Fruit fly (Drosophila melanogaster) whole organism, embryonic: ENCODE measurements around the gene CG14088.
A peak's percentile ranks its signal among the peaks of the same experiment; 100 is the strongest.

ENCODE experiments used
- Bdp1 ChIP-seq: fragments of 200-800 bp; sonication (Bioruptor generic); optimal IDR thresholded peaks from 3 replicates; lab custom pipeline; 2016; ENCODE audit warnings: missing biosample characterization, missing genetic modification characterization
- CG10209 ChIP-seq: fragments of 200-800 bp; sonication (Bioruptor generic); optimal IDR thresholded peaks from 3 replicates; lab custom pipeline; 2017; ENCODE audit warnings: missing biosample characterization, mild to moderate bottlenecking, missing genetic modification characterization, missing genetic modification reagents
- CG12769 ChIP-seq: fragments of 200-800 bp; sonication (Bioruptor generic); optimal IDR thresholded peaks from 2 replicates; lab custom pipeline; 2019; ENCODE audit warnings: missing biosample characterization, mild to moderate bottlenecking, missing genetic modification characterization, moderate library complexity
- CG12942 ChIP-seq: fragments of 200-800 bp; sonication (Bioruptor generic); optimal IDR thresholded peaks from 3 replicates; lab custom pipeline; 2016; ENCODE audit warnings: missing biosample characterization, missing genetic modification characterization
- CG14014 ChIP-seq: fragments of 200-800 bp; sonication (Bioruptor generic); IDR thresholded peaks from 2 replicates; pipeline ENCODE4 v1.3.6; 2022; ENCODE audit warnings: missing biosample characterization, missing genetic modification characterization
- CG15011 ChIP-seq: fragments of 200-800 bp; sonication (Bioruptor generic); optimal IDR thresholded peaks from 3 replicates; lab custom pipeline; 2018; ENCODE audit warnings: missing biosample characterization, mild to moderate bottlenecking, missing genetic modification characterization
- CG15479 ChIP-seq: fragments of 200-800 bp; sonication (Bioruptor generic); optimal IDR thresholded peaks from 3 replicates; lab custom pipeline; 2019; ENCODE audit warnings: missing biosample characterization, mild to moderate bottlenecking, missing genetic modification characterization, moderate library complexity
- CG1647 ChIP-seq: fragments of 200-800 bp; sonication (Bioruptor generic); optimal IDR thresholded peaks from 3 replicates; lab custom pipeline; 2016; ENCODE audit warnings: missing biosample characterization, missing genetic modification characterization
- CG16779 ChIP-seq: fragments of 200-800 bp; sonication (Bioruptor generic); IDR thresholded peaks from 2 replicates; pipeline ENCODE4 v1.3.6; 2022; ENCODE audit warnings: missing biosample characterization, missing genetic modification characterization
- CG16863 ChIP-seq: fragments of 200-800 bp; sonication (Bioruptor generic); optimal IDR thresholded peaks from 3 replicates; lab custom pipeline; 2016; ENCODE audit warnings: missing biosample characterization, missing genetic modification characterization
- CG17359 ChIP-seq: fragments of 200-800 bp; sonication (Bioruptor generic); optimal IDR thresholded peaks from 3 replicates; lab custom pipeline; 2018; ENCODE audit warnings: missing biosample characterization, mild to moderate bottlenecking, missing genetic modification characterization, moderate library complexity
- CG2199 ChIP-seq: fragments of 200-800 bp; sonication (Bioruptor generic); IDR thresholded peaks from 3 replicates; pipeline ENCODE4 v1.3.6; 2022; ENCODE audit warnings: missing biosample characterization, missing genetic modification characterization
- CG2875 ChIP-seq: fragments of 200-800 bp; sonication (Bioruptor generic); optimal IDR thresholded peaks from 2 replicates; lab custom pipeline; 2017; ENCODE audit warnings: missing biosample characterization, mild to moderate bottlenecking, missing genetic modification characterization, missing genetic modification reagents
- CG3065 ChIP-seq: fragments of 200-800 bp; sonication (Bioruptor generic); optimal IDR thresholded peaks from 2 replicates; lab custom pipeline; 2016; ENCODE audit warnings: missing biosample characterization, missing genetic modification characterization
- CG4282 ChIP-seq: fragments of 200-800 bp; sonication (Bioruptor generic); optimal IDR thresholded peaks from 2 replicates; lab custom pipeline; 2016; ENCODE audit warnings: missing biosample characterization, missing genetic modification characterization
- CG4424 ChIP-seq: fragments of 200-800 bp; sonication (Bioruptor generic); optimal IDR thresholded peaks from 3 replicates; lab custom pipeline; 2016; ENCODE audit warnings: missing biosample characterization, missing genetic modification characterization
- CG4707 ChIP-seq: fragments of 200-800 bp; sonication (Bioruptor generic); optimal IDR thresholded peaks from 2 replicates; lab custom pipeline; 2018; ENCODE audit warnings: missing biosample characterization, mild to moderate bottlenecking, missing genetic modification characterization, moderate library complexity
- CG7357 ChIP-seq: fragments of 200-800 bp; sonication (Bioruptor generic); IDR thresholded peaks from 3 replicates; pipeline ENCODE4 v1.3.6; 2022; ENCODE audit warnings: missing biosample characterization, missing genetic modification characterization
- D19A ChIP-seq: fragments of 200-800 bp; optimal IDR thresholded peaks from 3 replicates; lab custom pipeline; 2019; ENCODE audit warnings: missing biosample characterization, mild to moderate bottlenecking, missing genetic modification characterization, moderate library complexity
- Fer3 ChIP-seq: fragments of 200-800 bp; sonication (Bioruptor generic); optimal IDR thresholded peaks from 2 replicates; lab custom pipeline; 2018; ENCODE audit warnings: missing biosample characterization, mild to moderate bottlenecking, missing genetic modification characterization, moderate library complexity
- H15 ChIP-seq: fragments of 200-800 bp; sonication (Bioruptor generic); IDR thresholded peaks from 3 replicates; pipeline ENCODE4 v1.3.6; 2022; ENCODE audit warnings: missing biosample characterization, missing genetic modification characterization
- HLH4C ChIP-seq: fragments of 200-800 bp; sonication (Bioruptor generic); IDR thresholded peaks from 3 replicates; pipeline ENCODE4 v1.3.6; 2022; ENCODE audit warnings: missing biosample characterization, missing genetic modification characterization; ENCODE audit not compliant: partially characterized antibody
- Hr51 ChIP-seq, 2 experiments: fragments of 200-800 bp; sonication (Bioruptor generic); optimal IDR thresholded peaks; 2 replicates in 1 of 2; 3 replicates in 1 of 2; lab custom pipeline; 2016 to 2018; ENCODE audit warnings: missing biosample characterization in 2 of 2, missing genetic modification characterization in 2 of 2, mild to moderate bottlenecking in 1 of 2, moderate library complexity in 1 of 2
- Hr78 ChIP-seq, 2 experiments: fragments of 200-800 bp in 1 of 2; fragments of >200 bp in 1 of 2; sonication (Bioruptor generic) in 1 of 2; optimal IDR thresholded peaks; 2 replicates each; lab custom pipeline; 2017 to 2019; ENCODE audit warnings: missing biosample characterization in 2 of 2, missing genetic modification characterization in 2 of 2, mild to moderate bottlenecking in 1 of 2, moderate library complexity in 1 of 2
- Oaz ChIP-seq: fragments of 200-800 bp; sonication (Bioruptor generic); IDR thresholded peaks from 2 replicates; pipeline ENCODE4 v1.3.6; 2022; ENCODE audit warnings: missing biosample characterization, missing genetic modification characterization
- Optix ChIP-seq: fragments of 200-800 bp; sonication (Bioruptor generic); IDR thresholded peaks from 3 replicates; pipeline ENCODE4 v1.3.6; 2022; ENCODE audit warnings: missing biosample characterization, missing genetic modification characterization
- Sin3A ChIP-seq: fragments of >200 bp; optimal IDR thresholded peaks from 2 replicates; lab custom pipeline; 2018
- Spps ChIP-seq: fragments of 200-800 bp; sonication (Bioruptor generic); optimal IDR thresholded peaks from 2 replicates; lab custom pipeline; 2018; ENCODE audit warnings: missing biosample characterization, mild to moderate bottlenecking, missing genetic modification characterization
- ac ChIP-seq: fragments of 200-800 bp; sonication (Bioruptor generic); optimal IDR thresholded peaks from 3 replicates; lab custom pipeline; 2017; ENCODE audit warnings: missing biosample characterization, mild to moderate bottlenecking, missing genetic modification characterization
- amos ChIP-seq: fragments of 200-800 bp; sonication (Bioruptor generic); IDR thresholded peaks from 2 replicates; pipeline ENCODE4 v1.3.6; 2022; ENCODE audit warnings: missing biosample characterization, missing genetic modification characterization; ENCODE audit not compliant: partially characterized antibody
- cas ChIP-seq: fragments of 200-800 bp; sonication (Bioruptor generic); IDR thresholded peaks from 2 replicates; pipeline ENCODE4 v1.3.6; 2022; ENCODE audit warnings: missing biosample characterization, missing genetic modification characterization
- chinmo ChIP-seq: fragments of 200-800 bp; sonication (Bioruptor generic); IDR thresholded peaks from 4 replicates; pipeline ENCODE4 v1.3.6; 2022; ENCODE audit warnings: missing biosample characterization, missing genetic modification characterization; ENCODE audit not compliant: partially characterized antibody
- crol ChIP-seq: fragments of 200-800 bp; sonication (Bioruptor generic); IDR thresholded peaks from 2 replicates; pipeline ENCODE4 v1.3.6; 2022; ENCODE audit warnings: missing biosample characterization, missing genetic modification characterization
- da ChIP-seq: fragments of 200-800 bp; sonication (Bioruptor generic); optimal IDR thresholded peaks from 2 replicates; lab custom pipeline; 2016; ENCODE audit warnings: missing biosample characterization, missing genetic modification characterization
- dati ChIP-seq: fragments of 200-800 bp; sonication (Bioruptor generic); IDR thresholded peaks from 2 replicates; pipeline ENCODE4 v1.3.6; 2022; ENCODE audit warnings: missing biosample characterization, missing genetic modification characterization
- eyg ChIP-seq: fragments of 200-800 bp; sonication (Bioruptor generic); optimal IDR thresholded peaks from 3 replicates; lab custom pipeline; 2016; ENCODE audit warnings: missing biosample characterization, missing genetic modification characterization
- gcm ChIP-seq: fragments of 200-800 bp; sonication (Bioruptor generic); optimal IDR thresholded peaks from 2 replicates; lab custom pipeline; 2019; ENCODE audit warnings: missing biosample characterization, mild to moderate bottlenecking, missing genetic modification characterization, moderate library complexity
- gcm2 ChIP-seq: fragments of 200-800 bp; sonication (Bioruptor generic); optimal IDR thresholded peaks from 2 replicates; lab custom pipeline; 2016; ENCODE audit warnings: missing biosample characterization, missing genetic modification characterization
- insv ChIP-seq, 2 experiments: fragments of 200-800 bp; sonication (Bioruptor generic); optimal IDR thresholded peaks; 3 replicates each; lab custom pipeline; 2016 to 2018; ENCODE audit warnings: missing biosample characterization in 2 of 2, missing genetic modification characterization in 2 of 2
- jing ChIP-seq: fragments of 200-800 bp; sonication (Bioruptor generic); optimal IDR thresholded peaks from 2 replicates; lab custom pipeline; 2018; ENCODE audit warnings: missing biosample characterization, mild to moderate bottlenecking, missing genetic modification characterization
- kay ChIP-seq: fragments of 200-800 bp; sonication (Bioruptor generic); optimal IDR thresholded peaks from 2 replicates; lab custom pipeline; 2016; ENCODE audit warnings: missing biosample characterization, missing genetic modification characterization
- ken ChIP-seq: fragments of 200-800 bp; sonication (Bioruptor generic); IDR thresholded peaks from 3 replicates; pipeline ENCODE4 v1.3.6; 2022; ENCODE audit warnings: missing biosample characterization, missing genetic modification characterization
- klu ChIP-seq: fragments of 200-800 bp; sonication (Bioruptor generic); IDR thresholded peaks from 2 replicates; pipeline ENCODE4 v1.3.6; 2022; ENCODE audit warnings: missing biosample characterization, missing genetic modification characterization
- phol ChIP-seq: fragments of 200-800 bp; sonication (Bioruptor generic); optimal IDR thresholded peaks from 3 replicates; lab custom pipeline; 2018; ENCODE audit warnings: missing biosample characterization, mild to moderate bottlenecking, missing genetic modification characterization, moderate library complexity
- pros ChIP-seq: fragments of 200-800 bp; sonication (Bioruptor generic); optimal IDR thresholded peaks from 3 replicates; lab custom pipeline; 2019; ENCODE audit warnings: missing biosample characterization, mild to moderate bottlenecking, missing genetic modification characterization, moderate library complexity
- ranshi ChIP-seq: fragments of 200-800 bp; sonication (Bioruptor generic); IDR thresholded peaks from 2 replicates; pipeline ENCODE4 v1.3.6; 2022; ENCODE audit warnings: missing biosample characterization, missing genetic modification characterization
- sr ChIP-seq: fragments of 200-800 bp; sonication (Bioruptor generic); IDR thresholded peaks from 3 replicates; pipeline ENCODE4 v1.3.6; 2022; ENCODE audit warnings: missing biosample characterization, missing genetic modification characterization
- tio ChIP-seq: fragments of 200-800 bp; sonication (Bioruptor generic); optimal IDR thresholded peaks from 2 replicates; lab custom pipeline; 2017; ENCODE audit warnings: missing biosample characterization, missing genetic modification characterization, inconsistent platforms
- unc-4 ChIP-seq: fragments of 200-800 bp; sonication (Bioruptor generic); IDR thresholded peaks from 2 replicates; pipeline ENCODE4 v1.3.6; 2022; ENCODE audit warnings: missing biosample characterization, missing genetic modification characterization; ENCODE audit not compliant: partially characterized antibody
- usp ChIP-seq: fragments of >200 bp; optimal IDR thresholded peaks from 2 replicates; lab custom pipeline; 2017; ENCODE audit warnings: missing biosample characterization, missing genetic modification characterization
- yki ChIP-seq: fragments of >200 bp; optimal IDR thresholded peaks from 3 replicates; lab custom pipeline; 2018
- z ChIP-seq: fragments of 200-800 bp; sonication (Bioruptor generic); IDR thresholded peaks from 3 replicates; pipeline ENCODE4 v1.3.6; 2022; ENCODE audit warnings: missing biosample characterization, missing genetic modification characterization

CG14088 gene

DNA sequence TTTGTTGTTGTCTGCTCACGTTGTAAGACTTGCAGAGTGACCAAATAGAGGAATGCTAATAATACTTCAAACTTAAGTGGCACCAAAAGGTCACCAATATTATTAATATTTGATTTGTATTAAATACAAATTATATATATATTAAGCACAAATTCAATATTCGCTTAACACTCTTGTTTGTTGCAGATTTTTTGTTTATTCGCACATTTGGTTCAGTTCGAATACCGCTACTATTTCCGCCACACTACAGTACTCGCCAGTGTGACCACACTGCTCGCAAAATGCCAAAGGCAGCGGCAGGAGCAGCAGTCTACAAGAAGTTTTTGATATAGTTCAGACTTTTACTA is 6.3 kb downstream of the CG14088 start, which contains the start of gene Max (continued):
- TF ChIP-seq crol (GFP tag; lab: Robert Waterston, UW) (no peak), sr (GFP tag; lab: Robert Waterston, UW) (no peak), da (GFP tag; lab: Kevin White, UChicago) (no peak), eyg (GFP tag; lab: Kevin White, UChicago) (no peak), CG16779 (GFP tag; lab: Robert Waterston, UW) (no peak), CG15011 (no peak), Oaz (GFP tag; lab: Robert Waterston, UW) (peak; percentile 40; the same call in 1 of the 2 replicates), ken (GFP tag; lab: Robert Waterston, UW) (peak; percentile 68; the same call in 2 of the 3 replicates), amos (GFP tag; lab: Robert Waterston, UW) (peak; percentile 14; the same call in 1 of the 2 replicates), CG4282 (GFP tag; lab: Kevin White, UChicago) (no peak), tio (GFP tag; lab: Kevin White, UChicago) (no peak), Sin3A (no peak), klu (no peak), Spps (tag; lab: Kevin White, UChicago) (peak; percentile 44), ranshi (peak; percentile 59; the same call in 1 of the 2 replicates), CG7357 (peak; percentile 40; the same call in 1 of the 3 replicates), CG2875 (GFP tag; lab: Kevin White, UChicago) (peak; percentile 52), CG2199 (GFP tag; lab: Robert Waterston, UW) (no peak), D19A (tag; lab: Kevin White, UChicago) (peak; percentile 66), H15 (GFP tag; lab: Robert Waterston, UW) (peak; percentile 76), Bdp1 (GFP tag; lab: Kevin White, UChicago) (peak; percentile 24), usp (GFP tag; lab: Kevin White, UChicago) (no peak), yki (lab: Kevin White, UChicago) (no peak), CG10209 (peak; percentile 62), unc-4 (GFP tag; lab: Robert Waterston, UW) (no peak; the same call in 1 of the 2 replicates), CG12942 (GFP tag; lab: Kevin White, UChicago) (peak; percentile 47), gcm2 (GFP tag; lab: Kevin White, UChicago) (no peak), CG1647 (GFP tag; lab: Kevin White, UChicago) (no peak), kay (peak; percentile 20), insv (GFP tag; optimal IDR thresholded peaks at IDR 0.05; lab: Kevin White, UChicago) (peak in 1 of 2 experiments; percentile 37), Hr51 (GFP tag; optimal IDR thresholded peaks at IDR 0.05; lab: Kevin White, UChicago) (peak in 1 of 2 experiments; percentile 82), gcm (GFP tag; lab: Kevin White, UChicago) (peak; percentile 66), dati (no peak), cas (GFP tag; lab: Robert Waterston, UW) (no peak), phol (peak; percentile 83), CG15479 (no peak), HLH4C (GFP tag; lab: Robert Waterston, UW) (no peak), pros (GFP tag; lab: Kevin White, UChicago) (no peak), CG3065 (GFP tag; lab: Kevin White, UChicago) (no peak), CG4707 (no peak)

dm6 chr3L:19263480-19264140 is 6.8 kb downstream of the CG14088 start, which contains the start of the genes CG42374 and Mettl5:
TSS of gene CG42374 (plus strand) at chr3L:19263766.
TSS of gene Mettl5 (plus strand) at chr3L:19263766.
- peak; percentile 45 for TF ChIP-seq CG17359 (tag; lab: Kevin White, UChicago)
- peak; percentile 45 for TF ChIP-seq Fer3 (tag; lab: Kevin White, UChicago)
- 0 out of 2 replicates have a peak, but pooled peaks have one; percentile 32 for TF ChIP-seq CG14014
- no peak for TF ChIP-seq z (GFP tag; lab: Robert Waterston, UW)
- TF ChIP-seq CG4424 (GFP tag; lab: Kevin White, UChicago) = peak; percentile 23
- no peak for TF ChIP-seq CG16863 (GFP tag; lab: Kevin White, UChicago)
- peak; percentile 21 for TF ChIP-seq gcm (GFP tag; lab: Kevin White, UChicago)
- TF ChIP-seq ac (GFP tag; lab: Kevin White, UChicago) = no peak
- TF ChIP-seq jing (GFP tag; lab: Kevin White, UChicago) = no peak
- no peak for TF ChIP-seq Hr78 (GFP tag; optimal IDR thresholded peaks at IDR 0.05; lab: Kevin White, UChicago)
- TF ChIP-seq CG10209 = peak; percentile 46
- peak; percentile 64 for TF ChIP-seq CG12769 (tag; lab: Kevin White, UChicago)
- no peak for TF ChIP-seq chinmo (GFP tag; lab: Robert Waterston, UW)
- TF ChIP-seq Optix (GFP tag; lab: Robert Waterston, UW) = no peak
